Worm (Caenorhabditis elegans) whole organism, dauer: Measurements from ENCODE around the gene Y53C12A.10.

ENCODE experiments used
- unc-62 ChIP-seq: sonication (generic microtip); optimal IDR thresholded peaks from 2 replicates; lab custom pipeline; 2017; ENCODE audit warnings: missing biosample characterization, missing genetic modification reagents, missing genetic modification characterization

Gene Y53C12A.10

DNA sequence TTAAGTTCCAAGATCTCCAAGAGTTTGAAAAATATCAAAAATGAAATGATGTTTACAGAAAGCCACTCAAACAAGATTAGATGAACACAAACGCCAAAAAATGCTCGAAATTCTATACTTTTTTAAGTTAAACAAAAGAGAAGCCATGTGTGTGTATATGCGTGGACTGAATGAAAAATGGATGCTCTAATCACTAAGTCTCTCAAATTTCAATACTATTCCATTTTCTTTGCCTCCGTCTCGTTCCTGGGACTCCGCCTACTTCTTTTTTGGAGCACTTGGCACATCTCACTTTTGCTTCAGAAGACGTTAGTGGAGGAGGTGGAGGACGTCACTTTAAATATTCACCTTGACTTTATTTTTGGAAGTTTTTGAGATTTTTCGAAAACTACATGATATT lies 24.8 kb downstream of the Y53C12A.10 start:
- no peak for TF ChIP-seq unc-62 (GFP tag; lab: Kevin White, UChicago)

- TF ChIP-seq unc-62 (GFP tag; lab: Kevin White, UChicago): no peak
Measured at ce11 chrII:9677470-9677869, 27.2 kb downstream of the Y53C12A.10 start.

ce11 chrII:9674678-9675077 lies 30.0 kb downstream of the Y53C12A.10 start, which contains the start of gene arc-1:
arc-1 (plus strand) TSS chrII:9674978.
- TF ChIP-seq unc-62 (GFP tag; lab: Kevin White, UChicago): no peak

ce11 chrII:9671308-9671707 lies 33.3 kb downstream of the Y53C12A.10 start, which contains the start of gene ZK1320.7:
ZK1320.7 (plus strand) TSS chrII:9671608.
- no peak for TF ChIP-seq unc-62 (GFP tag; lab: Kevin White, UChicago)

DNA sequence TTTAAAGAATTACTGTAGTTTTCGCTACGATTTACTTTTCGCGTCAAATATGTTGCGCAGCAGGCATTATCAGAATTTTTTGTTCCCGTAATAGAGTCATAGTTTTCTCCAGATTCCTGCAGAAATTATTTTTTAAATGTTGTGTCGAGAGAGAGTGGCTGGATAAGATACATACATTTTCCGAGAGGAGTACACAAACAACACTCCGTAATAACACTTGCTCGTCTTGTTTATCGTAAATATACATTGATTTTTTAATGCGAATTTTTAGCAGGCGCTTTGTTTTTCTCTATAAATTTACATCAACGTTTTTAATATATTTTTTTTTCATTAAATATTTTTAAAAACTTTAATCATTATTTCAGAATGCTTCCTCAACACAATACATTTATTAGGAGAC lies 35.7 kb downstream of the Y53C12A.10 start, which contains the start of gene taf-8:
Gene taf-8, plus strand, starts transcription at position 360 of the 400 bp plus-strand sequence.
- no peak for TF ChIP-seq unc-62 (GFP tag; lab: Kevin White, UChicago)

DNA sequence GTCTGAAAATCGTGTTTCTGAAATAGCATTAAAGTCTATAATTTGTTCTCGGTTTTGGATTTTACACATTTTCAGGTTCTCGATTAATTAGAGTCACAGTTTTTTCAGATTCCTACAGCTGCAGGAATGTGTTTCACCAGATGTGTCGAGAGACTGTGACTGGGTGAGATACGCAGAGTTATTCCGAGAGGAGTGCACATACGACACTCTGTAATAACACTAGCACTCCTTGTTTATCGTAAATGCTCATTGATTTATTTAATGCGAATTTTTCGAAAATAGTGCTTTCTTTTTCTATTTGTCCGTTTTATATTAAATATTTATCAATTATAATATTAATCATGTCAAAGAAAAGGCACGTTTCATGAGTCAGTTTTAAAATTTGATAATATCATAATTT lies 37.3 kb downstream of the Y53C12A.10 start, which contains the start of gene ZK1320.11:
Gene ZK1320.11, plus strand, starts transcription at position 243 of the 400 bp plus-strand sequence.
- TF ChIP-seq unc-62 (GFP tag; lab: Kevin White, UChicago): no peak

- no peak for TF ChIP-seq unc-62 (GFP tag; lab: Kevin White, UChicago)
Measured at ce11 chrII:9665577-9665976, 39.1 kb downstream of the Y53C12A.10 start, which contains the start of gene ZK1320.5. ZK1320.5 (minus strand) TSS chrII:9665677.

ce11 chrII:9662797-9663196 lies 41.8 kb downstream of the Y53C12A.10 start, which contains the start of gene cyp-13A10:
cyp-13A10 (minus strand) TSS chrII:9662884.
- TF ChIP-seq unc-62 (GFP tag; lab: Kevin White, UChicago): no peak

DNA sequence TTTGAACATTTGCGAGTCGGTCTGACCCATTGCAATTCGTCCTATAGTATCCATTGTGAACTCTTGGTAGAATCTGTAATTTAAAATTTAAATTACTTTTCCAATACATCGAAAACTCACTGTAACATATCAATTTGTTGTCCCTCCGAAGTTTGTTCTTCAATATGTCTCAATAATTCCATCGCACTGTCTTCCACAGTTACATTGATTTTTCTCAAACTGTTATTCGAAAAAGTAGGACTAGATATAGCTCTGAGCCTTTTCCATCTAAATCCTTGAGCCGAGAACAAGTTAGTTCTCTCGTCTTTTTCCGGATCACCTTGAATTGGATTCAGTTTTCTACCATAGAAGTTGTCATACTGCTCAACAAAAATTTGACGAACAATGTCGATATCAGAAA lies 42.5 kb downstream of the Y53C12A.10 start:
- no peak for TF ChIP-seq unc-62 (GFP tag; lab: Kevin White, UChicago)

DNA sequence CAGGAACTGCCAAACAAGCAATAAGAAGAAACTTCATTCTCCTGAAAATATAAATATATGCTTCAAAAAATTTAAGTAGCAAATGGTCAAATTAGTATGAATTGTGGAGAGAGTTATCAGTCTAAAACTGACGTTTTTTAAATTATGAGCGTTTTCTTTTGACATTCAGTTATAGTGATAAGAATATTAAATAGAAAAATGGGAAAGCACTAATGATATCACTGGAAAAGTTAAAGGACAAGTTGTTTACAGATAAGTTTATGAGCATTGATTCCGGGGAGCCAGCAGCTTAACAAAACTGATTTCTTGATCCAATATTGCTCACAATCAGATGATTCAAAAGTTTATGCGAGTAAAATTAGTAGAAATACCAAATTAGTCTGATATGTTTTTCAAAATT lies 44.3 kb downstream of the Y53C12A.10 start, which contains the start of gene ZK1320.3:
Gene ZK1320.3, minus strand, starts transcription at position 41 of the 400 bp plus-strand sequence.
- no peak for TF ChIP-seq unc-62 (GFP tag; lab: Kevin White, UChicago)

DNA sequence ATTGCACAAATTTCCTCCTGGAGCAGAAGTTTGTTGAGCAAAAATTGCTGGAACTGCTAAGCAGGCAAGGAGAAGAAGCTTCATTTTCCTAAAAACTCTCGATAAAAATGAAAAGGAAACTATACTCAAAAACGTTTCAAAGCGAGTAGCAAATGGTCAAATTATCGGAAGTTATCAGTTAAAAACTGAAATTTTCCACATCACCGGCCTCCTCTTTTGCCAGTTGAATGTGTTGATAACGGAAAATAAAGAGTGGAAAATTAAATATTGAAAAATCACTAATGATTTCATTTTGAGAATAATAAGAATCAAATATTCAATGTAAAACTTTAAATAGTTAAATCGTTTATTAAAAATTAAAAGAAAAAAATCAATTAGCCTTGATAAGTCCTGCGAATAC lies 45.7 kb downstream of the Y53C12A.10 start, which contains the start of gene ZK1320.2:
Gene ZK1320.2, minus strand, starts transcription at position 88 of the 400 bp plus-strand sequence.
- TF ChIP-seq unc-62 (GFP tag; lab: Kevin White, UChicago): no peak

DNA sequence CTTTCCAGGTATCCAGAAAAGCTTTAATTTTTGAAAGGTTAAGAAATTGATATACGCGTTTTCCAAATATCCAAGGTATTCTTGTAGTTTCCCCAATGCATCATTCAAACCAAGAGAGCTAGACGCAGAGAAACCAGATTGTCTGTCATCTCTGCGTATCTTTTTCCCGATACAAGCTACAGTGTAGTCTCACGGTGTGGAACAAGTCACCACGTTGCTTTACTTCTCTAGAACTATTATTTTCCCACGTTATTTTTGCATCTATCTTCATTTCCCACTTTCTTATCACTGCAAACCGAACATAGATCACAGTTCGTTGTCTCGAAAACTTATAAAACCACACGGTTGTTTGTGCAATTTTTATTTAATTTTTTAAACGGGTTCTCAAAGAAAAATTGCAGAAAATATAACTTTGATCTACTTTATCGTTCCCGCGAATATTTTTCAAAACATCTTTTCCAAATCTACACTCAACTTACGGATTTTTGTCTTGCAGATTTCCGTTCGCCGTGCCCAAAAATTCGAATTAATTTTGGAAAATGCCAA lies 48.4 kb downstream of the Y53C12A.10 start, which contains the start of gene gstk-1:
Gene gstk-1, plus strand, starts transcription at position 496 of the 546 bp plus-strand sequence.
- no peak for TF ChIP-seq unc-62 (GFP tag; lab: Kevin White, UChicago)

- no peak for TF ChIP-seq unc-62 (GFP tag; lab: Kevin White, UChicago)
Measured at ce11 chrII:9655530-9656139, 49.0 kb downstream of the Y53C12A.10 start, which contains the start of gene ZK1307.1. ZK1307.1 (minus strand) TSS chrII:9655580.
